Fruit fly (Drosophila melanogaster) whole organism, wandering third instar larva: ENCODE data around the gene mab-21.
A peak's percentile ranks its signal among the peaks of the same experiment; 100 is the strongest.

Experiments used
- CG32264 ChIP-seq: fragments of 200-800 bp; sonication (Bioruptor generic); optimal IDR thresholded peaks from 2 replicates; lab custom pipeline; 2016; ENCODE audit warnings: missing biosample characterization, missing genetic modification characterization
- CG9705 ChIP-seq: fragments of 200-800 bp; sonication (Bioruptor generic); optimal IDR thresholded peaks from 2 replicates; lab custom pipeline; 2018; ENCODE audit warnings: missing biosample characterization, mild to moderate bottlenecking, missing genetic modification characterization
- CrebA ChIP-seq: fragments of 200-800 bp; sonication (Bioruptor generic); optimal IDR thresholded peaks from 2 replicates; lab custom pipeline; 2016; ENCODE audit warnings: missing biosample characterization, mild to moderate bottlenecking, missing genetic modification characterization, borderline replicate concordance
- Dfd ChIP-seq: fragments of >200 bp; optimal IDR thresholded peaks from 2 replicates; lab custom pipeline; 2017; ENCODE audit warnings: missing biosample characterization, missing genetic modification characterization
- GATAd ChIP-seq: sonication (Bioruptor generic); optimal IDR thresholded peaks from 2 replicates; lab custom pipeline; 2016; ENCODE audit warnings: missing biosample characterization, missing genetic modification characterization
- HLH106 ChIP-seq: fragments of 200-800 bp; optimal IDR thresholded peaks from 3 replicates; lab custom pipeline; 2019; ENCODE audit warnings: missing biosample characterization, mild to moderate bottlenecking, missing genetic modification characterization, moderate library complexity
- Hnf4 ChIP-seq: fragments of 200-800 bp; sonication (Bioruptor generic); optimal IDR thresholded peaks from 2 replicates; lab custom pipeline; 2016; ENCODE audit warnings: missing biosample characterization, mild to moderate bottlenecking, missing genetic modification characterization
- Hr78 ChIP-seq: fragments of >200 bp; optimal IDR thresholded peaks from 2 replicates; lab custom pipeline; 2017; ENCODE audit warnings: missing biosample characterization, missing genetic modification characterization
- Hr83 ChIP-seq: fragments of 200-300 bp; sonication (Bioruptor generic); optimal IDR thresholded peaks from 2 replicates; lab custom pipeline; 2016; ENCODE audit warnings: missing biosample characterization, mild to moderate bottlenecking, missing genetic modification characterization, moderate library complexity; ENCODE audit not compliant: poor library complexity, severe bottlenecking
- Jra ChIP-seq: sonication (Bioruptor generic); optimal IDR thresholded peaks from 2 replicates; lab custom pipeline; 2016; ENCODE audit warnings: missing biosample characterization, missing genetic modification characterization
- Myc ChIP-seq: fragments of >200 bp; optimal IDR thresholded peaks from 2 replicates; lab custom pipeline; 2017
- N ChIP-seq: fragments of >200 bp; optimal IDR thresholded peaks from 2 replicates; lab custom pipeline; 2018; ENCODE audit warnings: missing biosample characterization, missing external identifiers, missing genetic modification characterization
- OdsH ChIP-seq: fragments of 200-800 bp; sonication (Bioruptor generic); optimal IDR thresholded peaks from 2 replicates; lab custom pipeline; 2016; ENCODE audit warnings: missing biosample characterization, mild to moderate bottlenecking, missing genetic modification characterization
- Rel ChIP-seq, 2 experiments: fragments of 200-800 bp; sonication (Bioruptor generic) in 1 of 2; optimal IDR thresholded peaks; 2 replicates in 1 of 2; 3 replicates in 1 of 2; lab custom pipeline; 2016 to 2019; ENCODE audit warnings: mild to moderate bottlenecking in 2 of 2, missing biosample characterization in 2 of 2, missing genetic modification characterization in 2 of 2, moderate library complexity in 1 of 2
- Sp1 ChIP-seq: fragments of 200-800 bp; sonication (Bioruptor generic); optimal IDR thresholded peaks from 3 replicates; lab custom pipeline; 2019; ENCODE audit warnings: missing biosample characterization, mild to moderate bottlenecking, missing genetic modification characterization, moderate library complexity
- Vsx2 ChIP-seq: fragments of 200-300, 225-300 bp; sonication (Bioruptor generic); optimal IDR thresholded peaks from 2 replicates; lab custom pipeline; 2018; ENCODE audit warnings: missing biosample characterization, missing genetic modification characterization; ENCODE audit not compliant: partially characterized antibody
- br ChIP-seq: fragments of 200-800 bp; sonication (Bioruptor generic); optimal IDR thresholded peaks from 2 replicates; lab custom pipeline; 2016; ENCODE audit warnings: missing biosample characterization, missing genetic modification characterization
- dl ChIP-seq, 2 experiments: fragments of 175-275, 200-275 bp in 1 of 2; fragments of 200-275 bp in 1 of 2; sonication (Bioruptor generic); optimal IDR thresholded peaks; lab custom pipeline; 2018; ENCODE audit warnings: mild to moderate bottlenecking in 2 of 2, missing biosample characterization in 2 of 2, missing genetic modification characterization in 2 of 2, moderate library complexity in 2 of 2; ENCODE audit not compliant: partially characterized antibody in 2 of 2, insufficient read depth in 1 of 2
- dsf ChIP-seq: sonication (Bioruptor generic); optimal IDR thresholded peaks from 2 replicates; lab custom pipeline; 2016; ENCODE audit warnings: missing biosample characterization, missing genetic modification characterization, borderline replicate concordance
- ey ChIP-seq: fragments of 200-800 bp; sonication (Bioruptor generic); optimal IDR thresholded peaks from 2 replicates; lab custom pipeline; 2016; ENCODE audit warnings: missing biosample characterization, missing genetic modification characterization
- foxo ChIP-seq, 2 experiments: fragments of 200-800 bp; sonication (Bioruptor generic); optimal IDR thresholded peaks; 2 replicates in 1 of 2; 3 replicates in 1 of 2; lab custom pipeline; 2016 to 2017; ENCODE audit warnings: missing biosample characterization in 2 of 2, missing genetic modification characterization in 2 of 2
- fru ChIP-seq: fragments of 200-800 bp; sonication (Bioruptor generic); optimal IDR thresholded peaks from 3 replicates; lab custom pipeline; 2016; ENCODE audit warnings: missing biosample characterization, mild to moderate bottlenecking, missing genetic modification characterization
- h ChIP-seq: fragments of 200-800 bp; sonication (Bioruptor generic); optimal IDR thresholded peaks from 3 replicates; lab custom pipeline; 2016; ENCODE audit warnings: missing biosample characterization, mild to moderate bottlenecking, missing genetic modification characterization
- psq ChIP-seq: fragments of 200-800 bp; sonication (Bioruptor generic); optimal IDR thresholded peaks from 3 replicates; lab custom pipeline; 2017; ENCODE audit warnings: missing biosample characterization, mild to moderate bottlenecking, missing genetic modification characterization, moderate library complexity
- tai ChIP-seq: sonication (Bioruptor generic); optimal IDR thresholded peaks from 2 replicates; lab custom pipeline; 2016; ENCODE audit warnings: missing biosample characterization, missing genetic modification characterization
- usp ChIP-seq: fragments of >200 bp; optimal IDR thresholded peaks from 2 replicates; lab custom pipeline; 2017; ENCODE audit warnings: missing biosample characterization, missing genetic modification characterization
- woc ChIP-seq: sonication (Bioruptor generic); optimal IDR thresholded peaks from 2 replicates; lab custom pipeline; 2016; ENCODE audit warnings: missing biosample characterization, mild to moderate bottlenecking, missing genetic modification characterization

The mab-21 gene

dm6 chrX:5997931-5998330 is 15.1 kb downstream of the mab-21 start:
- TF ChIP-seq dsf (no peak), Hr83 (GFP tag; lab: Kevin White, UChicago) (no peak)
- TF ChIP-seq, all 38 proteins: peak for 0

- TF ChIP-seq foxo (GFP tag; optimal IDR thresholded peaks at IDR 0.05; lab: Kevin White, UChicago) (peak in 1 of 2 experiments; percentile 20), h (peak; percentile 28), GATAd (no peak), Dfd (GFP tag; lab: Kevin White, UChicago) (no peak), woc (GFP tag; lab: Kevin White, UChicago) (peak; percentile 3), tai (no peak), usp (GFP tag; lab: Kevin White, UChicago) (no peak), Rel (GFP tag; optimal IDR thresholded peaks at IDR 0.05; lab: Kevin White, UChicago) (no peak), Rel (tag; optimal IDR thresholded peaks at IDR 0.05; lab: Kevin White, UChicago) (no peak), fru (GFP tag; lab: Kevin White, UChicago) (no peak), psq (GFP tag; lab: Kevin White, UChicago) (peak; percentile 15), N (GFP tag; lab: Kevin White, UChicago) (no peak), Vsx2 (GFP tag; lab: Kevin White, UChicago) (no peak), ey (GFP tag; lab: Kevin White, UChicago) (no peak)
Observed at dm6 chrX:5995951-5996350, 17.0 kb downstream of the mab-21 start.

DNA sequence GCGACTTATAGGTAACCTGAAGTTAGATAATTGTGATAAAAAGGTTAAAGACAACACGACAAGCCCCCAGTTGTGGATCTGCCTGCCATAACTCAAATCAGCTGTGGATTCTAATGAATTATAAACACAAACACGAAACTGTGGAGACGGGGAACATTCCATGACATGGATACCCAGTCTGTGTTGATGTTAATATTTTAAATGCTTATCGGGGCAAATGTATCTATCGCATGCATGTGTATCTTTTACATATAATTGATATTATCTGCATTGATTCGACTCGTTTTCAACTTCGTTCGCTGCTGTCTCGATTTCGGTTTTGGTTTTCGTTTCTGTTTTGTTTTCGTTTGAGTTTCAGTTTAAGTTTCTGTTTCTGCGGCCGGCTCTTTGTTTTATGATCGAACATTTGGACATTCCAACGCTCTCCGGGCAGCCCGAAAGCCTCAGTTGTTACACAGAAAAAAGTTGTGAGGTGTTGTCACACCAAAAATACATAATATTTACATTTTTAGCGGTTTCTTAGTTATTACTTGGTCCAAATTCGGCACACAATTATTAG is 20.1 kb downstream of the mab-21 start:
- TF ChIP-seq CG32264 (GFP tag; lab: Kevin White, UChicago) (no peak), HLH106 (tag; lab: Kevin White, UChicago) (no peak)

DNA sequence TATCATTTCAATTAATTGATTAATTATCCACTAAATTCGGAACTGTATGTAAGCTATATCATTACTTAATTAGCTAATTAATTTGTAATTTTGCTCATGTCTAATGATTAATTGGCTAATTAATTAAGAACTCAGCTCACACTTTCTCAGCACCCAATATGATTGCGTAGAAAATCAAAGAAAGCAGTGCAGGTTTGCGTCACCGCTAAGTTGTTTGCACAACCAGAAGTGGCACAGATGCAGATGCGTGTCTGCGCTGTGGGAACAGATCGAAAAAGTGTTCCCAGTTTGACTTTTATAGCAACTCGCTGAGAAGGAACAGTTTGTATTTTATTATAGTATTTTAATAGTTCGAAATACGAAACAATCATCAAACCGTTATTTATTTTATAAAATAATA is 20.8 kb downstream of the mab-21 start:
- no peak for TF ChIP-seq h
- no peak for TF ChIP-seq dsf
- no peak for TF ChIP-seq Sp1
- TF ChIP-seq Vsx2 (GFP tag; lab: Kevin White, UChicago): peak; percentile 97
- TF ChIP-seq CG9705 (GFP tag; lab: Kevin White, UChicago): no peak
- no peak for TF ChIP-seq dl (GFP tag; optimal IDR thresholded peaks at IDR 0.05; lab: Kevin White, UChicago; ENCODE audit: insufficient read depth in 1 of 2, partially characterized antibody in 2 of 2)
- TF ChIP-seq Hnf4 (GFP tag; lab: Kevin White, UChicago): no peak
- peak; percentile 85 for TF ChIP-seq Myc

DNA sequence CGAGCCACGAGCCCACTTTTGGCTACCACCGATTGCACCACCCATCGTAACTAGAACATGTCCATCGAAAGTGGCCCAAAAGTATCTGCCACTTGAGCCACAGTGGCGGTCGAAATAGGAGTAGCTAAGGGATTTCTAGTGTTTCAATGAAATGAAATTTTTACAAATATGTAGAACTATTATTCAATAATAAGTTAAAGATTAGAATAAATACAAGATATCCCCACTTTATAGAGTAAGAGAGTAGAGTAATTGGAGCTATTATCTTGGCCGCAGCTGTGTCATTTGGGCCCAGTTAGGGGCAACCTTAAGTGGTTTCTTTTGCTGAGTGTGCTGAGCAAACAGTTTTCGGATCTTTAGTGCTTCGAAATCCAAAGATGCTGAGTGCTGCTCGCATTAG is 23.6 kb downstream of the mab-21 start:
- TF ChIP-seq h (no peak), Dfd (GFP tag; lab: Kevin White, UChicago) (no peak), Hr78 (no peak), Myc (no peak), Sp1 (no peak), br (GFP tag; lab: Kevin White, UChicago) (no peak), Hr83 (GFP tag; lab: Kevin White, UChicago) (no peak), GATAd (no peak), woc (GFP tag; lab: Kevin White, UChicago) (no peak), foxo (GFP tag; optimal IDR thresholded peaks at IDR 0.05; lab: Kevin White, UChicago) (no peak), Jra (no peak), Rel (GFP tag; optimal IDR thresholded peaks at IDR 0.05; lab: Kevin White, UChicago) (no peak), Rel (tag; optimal IDR thresholded peaks at IDR 0.05; lab: Kevin White, UChicago) (no peak), N (GFP tag; lab: Kevin White, UChicago) (no peak), CrebA (GFP tag; lab: Kevin White, UChicago) (no peak), psq (GFP tag; lab: Kevin White, UChicago) (no peak), OdsH (GFP tag; lab: Kevin White, UChicago) (no peak), CG9705 (GFP tag; lab: Kevin White, UChicago) (no peak)
- TF ChIP-seq, all 38 proteins: peak for 0
